Fruit fly (Drosophila melanogaster): Measurements from ENCODE around the gene CG2258.
A peak's percentile ranks its signal among the peaks of the same experiment; 100 is the strongest.

CG2258 gene

dm6 chrX:8058446-8058900 is 43.4 kb downstream of the CG2258 start (continued):
- TF ChIP-seq Eip93F (GFP tag; optimal IDR thresholded peaks at IDR 0.05) (no peak), achi (GFP tag; optimal IDR thresholded peaks at IDR 0.05) (no peak), CG6163 (GFP tag; IDR thresholded peaks at IDR 0.05) (peak; percentile 67; the same call in 2 of the 3 replicates), vri (GFP tag; optimal IDR thresholded peaks at IDR 0.05) (peak; percentile 85)

- TF ChIP-seq dac (GFP tag; optimal IDR thresholded peaks at IDR 0.05): no peak
- TF ChIP-seq Sox14 (GFP tag; optimal IDR thresholded peaks at IDR 0.05): no peak
- TF ChIP-seq vri (GFP tag; optimal IDR thresholded peaks at IDR 0.05): peak; percentile 18
- TF ChIP-seq net (GFP tag; optimal IDR thresholded peaks at IDR 0.05): no peak
- no peak for TF ChIP-seq CG8119 (GFP tag; IDR thresholded peaks at IDR 0.05)
- peak; percentile 19 for TF ChIP-seq Met (GFP tag; optimal IDR thresholded peaks at IDR 0.05)
- peak; percentile 51 for TF ChIP-seq svp (GFP tag)
- TF ChIP-seq Eip93F (GFP tag; optimal IDR thresholded peaks at IDR 0.05): peak; percentile 26
- TF ChIP-seq ss (GFP tag; optimal IDR thresholded peaks at IDR 0.05): peak in 1 of 2 experiments; percentile 13
- peak; percentile 16 for TF ChIP-seq CG6808 (GFP tag; optimal IDR thresholded peaks at IDR 0.05)
- peak; percentile 24 for TF ChIP-seq CG9139 (GFP tag; optimal IDR thresholded peaks at IDR 0.05)
- peak; percentile 34 for TF ChIP-seq CG6854 (GFP tag; optimal IDR thresholded peaks at IDR 0.05)
- peak; percentile 50 for TF ChIP-seq Eip78C (GFP tag)
- peak in 1 of 2 experiments; percentile 14 for TF ChIP-seq salr (GFP tag; optimal IDR thresholded peaks at IDR 0.05)
- no peak for TF ChIP-seq CG4318 (GFP tag; optimal IDR thresholded peaks at IDR 0.05)
Measured at dm6 chrX:8057837-8058445, 44.0 kb downstream of the CG2258 start.

DNA sequence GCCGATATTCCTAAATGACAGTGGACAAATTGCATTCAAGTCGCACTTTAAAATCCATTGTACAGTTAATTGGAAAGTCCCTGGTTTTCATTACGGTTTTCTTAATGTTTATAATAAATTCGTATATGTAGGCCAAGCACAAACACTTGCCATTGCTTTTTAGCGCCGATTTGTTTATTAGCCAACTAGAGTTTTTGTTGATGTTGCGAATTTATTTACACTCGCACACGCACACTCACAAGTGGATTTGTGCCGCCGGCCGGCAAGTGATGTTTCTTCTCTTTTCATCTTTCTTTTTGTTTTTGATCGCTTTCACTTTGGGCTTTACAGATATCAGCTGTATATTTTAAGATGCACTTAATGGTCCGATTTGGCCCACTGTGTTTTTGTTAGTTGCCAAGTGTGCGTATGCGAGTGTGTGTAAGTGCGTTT is 44.6 kb downstream of the CG2258 start:
- peak; percentile 40 for TF ChIP-seq CG9139 (GFP tag; optimal IDR thresholded peaks at IDR 0.05)
- peak; percentile 43 for TF ChIP-seq CG11902 (GFP tag; optimal IDR thresholded peaks at IDR 0.05)
- peak; percentile 84 for TF ChIP-seq CG4318 (GFP tag; optimal IDR thresholded peaks at IDR 0.05)
- TF ChIP-seq lz (GFP tag; optimal IDR thresholded peaks at IDR 0.05): peak; percentile 77
- peak; percentile 76 for TF ChIP-seq fd59A (GFP tag; optimal IDR thresholded peaks at IDR 0.05)
- TF ChIP-seq CG8319 (GFP tag; optimal IDR thresholded peaks at IDR 0.05): peak; percentile 52
- TF ChIP-seq CG6808 (GFP tag; optimal IDR thresholded peaks at IDR 0.05): peak; percentile 72
- peak; percentile 56 for TF ChIP-seq CG6792 (GFP tag; optimal IDR thresholded peaks at IDR 0.05)
- peak; percentile 91 for TF ChIP-seq Eip78C (GFP tag)
- TF ChIP-seq eg (GFP tag; IDR thresholded peaks at IDR 0.05): no peak; the same call in 1 of the 3 replicates
- peak; percentile 53 for TF ChIP-seq Gug (GFP tag; IDR thresholded peaks at IDR 0.05)
- TF ChIP-seq acj6 (GFP tag; optimal IDR thresholded peaks at IDR 0.05): peak; percentile 75
- peak; percentile 46 to 80 for TF ChIP-seq salr (GFP tag; optimal IDR thresholded peaks at IDR 0.05)
- TF ChIP-seq Eip75B (GFP tag; optimal IDR thresholded peaks at IDR 0.05): peak; percentile 84
- TF ChIP-seq Sox102F (GFP tag; optimal IDR thresholded peaks at IDR 0.05): peak; percentile 40
- peak; percentile 62 for TF ChIP-seq spab (GFP tag; optimal IDR thresholded peaks at IDR 0.05)
- TF ChIP-seq fd85E (GFP tag; optimal IDR thresholded peaks at IDR 0.05): no peak
- no peak for TF ChIP-seq Smox (GFP tag; optimal IDR thresholded peaks at IDR 0.05)
- TF ChIP-seq Ets21C (GFP tag; optimal IDR thresholded peaks at IDR 0.05): peak; percentile 62
- no peak for TF ChIP-seq Lpt (GFP tag; optimal IDR thresholded peaks at IDR 0.05)
- peak; percentile 89 for TF ChIP-seq svp (GFP tag)
- peak; percentile 82 for TF ChIP-seq Met (GFP tag; optimal IDR thresholded peaks at IDR 0.05)
- TF ChIP-seq CG11762 (GFP tag; optimal IDR thresholded peaks at IDR 0.05; ENCODE audit: insufficient read depth): peak; percentile 49
- no peak for TF ChIP-seq vri (GFP tag; optimal IDR thresholded peaks at IDR 0.05)
- peak; percentile 92 for TF ChIP-seq CG32006 (GFP tag; optimal IDR thresholded peaks at IDR 0.05)
- TF ChIP-seq topi (GFP tag; optimal IDR thresholded peaks at IDR 0.05): peak; percentile 82
- TF ChIP-seq CG7368 (GFP tag; optimal IDR thresholded peaks at IDR 0.05): peak; percentile 50
- TF ChIP-seq Blimp-1 (GFP tag; optimal IDR thresholded peaks at IDR 0.05): peak; percentile 57
- no peak for TF ChIP-seq fkh (GFP tag; optimal IDR thresholded peaks at IDR 0.05)
- peak; percentile 83 for TF ChIP-seq Sox14 (GFP tag; optimal IDR thresholded peaks at IDR 0.05)
- TF ChIP-seq ss (GFP tag; optimal IDR thresholded peaks at IDR 0.05): peak in 1 of 2 experiments; percentile 61
- no peak for TF ChIP-seq Hr38 (GFP tag; optimal IDR thresholded peaks at IDR 0.05)
- peak; percentile 76 for TF ChIP-seq CG10669 (GFP tag; optimal IDR thresholded peaks at IDR 0.05)
- TF ChIP-seq CG6276 (GFP tag; optimal IDR thresholded peaks at IDR 0.05): peak; percentile 78
- peak; percentile 78 for TF ChIP-seq OdsH (GFP tag; optimal IDR thresholded peaks at IDR 0.05)
- peak; percentile 68 for TF ChIP-seq achi (GFP tag; optimal IDR thresholded peaks at IDR 0.05)
- TF ChIP-seq Eip93F (GFP tag; optimal IDR thresholded peaks at IDR 0.05): peak; percentile 26
- peak; percentile 68 for TF ChIP-seq CG8632 (GFP tag; optimal IDR thresholded peaks at IDR 0.05)
- no peak for TF ChIP-seq CG6854 (GFP tag; optimal IDR thresholded peaks at IDR 0.05)
- peak; percentile 80 for TF ChIP-seq Hr39 (GFP tag; optimal IDR thresholded peaks at IDR 0.05)
